Worm (Caenorhabditis elegans) whole organism, L4 larva: Measurements from ENCODE around the gene ain-1.

Experiments
- F49E8.2 ChIP-seq: sonication (generic microtip); optimal IDR thresholded peaks from 2 replicates; lab custom pipeline; 2016; ENCODE audit warnings: missing compliant biosample characterization, mild to moderate bottlenecking, missing genetic modification characterization, borderline replicate concordance
- Y105C5A.15 ChIP-seq: fragments of 200-800 bp; sonication (Bioruptor generic); IDR thresholded peaks from 2 replicates; pipeline ENCODE4 v1.3.6; 2022; ENCODE audit warnings: missing genetic modification characterization, missing compliant biosample characterization
- Y48G9A.11 ChIP-seq: fragments of 200-800 bp; sonication (Bioruptor generic); IDR thresholded peaks from 2 replicates; pipeline ENCODE4 v1.3.6; 2022; ENCODE audit warnings: missing genetic modification reagents, missing genetic modification characterization, missing compliant biosample characterization
- ZK337.2 ChIP-seq: fragments of 200-800 bp; sonication (Bioruptor generic); IDR thresholded peaks from 2 replicates; pipeline ENCODE4 v1.3.6; 2022; ENCODE audit warnings: missing genetic modification reagents, missing genetic modification characterization, missing compliant biosample characterization
- aha-1 ChIP-seq: fragments of 150-350 bp; peaks from one replicate; lab custom pipeline; 2014; ENCODE audit warnings: missing biosample characterization, missing genetic modification characterization
- daf-16 ChIP-seq, 3 experiments: sonication (generic microtip); optimal IDR thresholded peaks; 2 replicates each; lab custom pipeline; 2016 to 2017; ENCODE audit warnings: missing genetic modification characterization in 3 of 3, missing genetic modification reagents in 3 of 3, mild to moderate bottlenecking in 2 of 3, missing compliant biosample characterization in 2 of 3, missing biosample characterization in 1 of 3, moderate library complexity in 1 of 3
- daf-19 ChIP-seq: fragments of 200-800 bp; sonication (Bioruptor generic); conservative IDR thresholded peaks from 2 replicates; pipeline ENCODE4 v1.3.6; 2022; ENCODE audit warnings: missing genetic modification characterization, missing compliant biosample characterization
- dmd-6 ChIP-seq: fragments of 200-800 bp; sonication (Bioruptor generic); IDR thresholded peaks from 2 replicates; pipeline ENCODE4 v1.3.6; 2022; ENCODE audit warnings: missing genetic modification reagents, missing genetic modification characterization, missing compliant biosample characterization
- dmd-9 ChIP-seq: fragments of 200-800 bp; sonication (Bioruptor generic); IDR thresholded peaks from 2 replicates; pipeline ENCODE4 v1.3.6; 2022; ENCODE audit warnings: missing genetic modification reagents, missing genetic modification characterization, missing compliant biosample characterization
- dve-1 ChIP-seq: sonication (generic microtip); optimal IDR thresholded peaks from 2 replicates; lab custom pipeline; 2017; ENCODE audit warnings: antibody characterized with exemption, mild to moderate bottlenecking, missing genetic modification characterization, missing compliant biosample characterization; ENCODE audit not compliant: insufficient read depth
- fkh-10 ChIP-seq: fragments of 150-350 bp; optimal IDR thresholded peaks from 2 replicates; lab custom pipeline; 2014; ENCODE audit warnings: missing biosample characterization, missing genetic modification reagents, missing genetic modification characterization
- fos-1 ChIP-seq: fragments of 150-350 bp; optimal IDR thresholded peaks from 2 replicates; lab custom pipeline; 2014; ENCODE audit warnings: missing biosample characterization, missing genetic modification characterization
- hmg-1.1 ChIP-seq: fragments of 200-800 bp; sonication (Bioruptor generic); IDR thresholded peaks from 2 replicates; pipeline ENCODE4 v1.3.6; 2022; ENCODE audit warnings: missing genetic modification reagents, missing genetic modification characterization, missing compliant biosample characterization
- lin-13 ChIP-seq: fragments of 150-350 bp; optimal IDR thresholded peaks from 2 replicates; lab custom pipeline; 2014; ENCODE audit warnings: missing biosample characterization, missing genetic modification reagents, missing genetic modification characterization
- madf-9 ChIP-seq: fragments of 200-800 bp; sonication (Bioruptor generic); conservative IDR thresholded peaks from 2 replicates; pipeline ENCODE4 v1.3.6; 2022; ENCODE audit warnings: missing genetic modification reagents, missing genetic modification characterization, missing compliant biosample characterization
- mep-1 ChIP-seq: fragments of 150-350 bp; sonication (generic microtip); optimal IDR thresholded peaks from 3 replicates; lab custom pipeline; 2014; ENCODE audit warnings: missing biosample characterization, missing genetic modification characterization
- mxl-2 ChIP-seq: fragments of 200-800 bp; sonication (Bioruptor generic); conservative IDR thresholded peaks from 2 replicates; pipeline ENCODE4 v1.3.6; 2022; ENCODE audit warnings: missing genetic modification reagents, missing genetic modification characterization, missing compliant biosample characterization
- nhr-102 ChIP-seq: sonication (generic microtip); optimal IDR thresholded peaks from 2 replicates; lab custom pipeline; 2016; ENCODE audit warnings: mild to moderate bottlenecking, missing genetic modification characterization, moderate library complexity, missing compliant biosample characterization
- nhr-237 ChIP-seq: sonication (generic microtip); optimal IDR thresholded peaks from 2 replicates; lab custom pipeline; 2017; ENCODE audit warnings: missing biosample characterization, missing genetic modification characterization
- nhr-28 ChIP-seq: fragments of 150-350 bp; optimal IDR thresholded peaks from 2 replicates; lab custom pipeline; 2014; ENCODE audit warnings: missing biosample characterization, missing genetic modification characterization
- nhr-41 ChIP-seq: fragments of 200-800 bp; sonication (Bioruptor generic); IDR thresholded peaks from 2 replicates; pipeline ENCODE4 v1.3.6; 2022; ENCODE audit warnings: missing genetic modification reagents, missing genetic modification characterization, missing compliant biosample characterization
- php-3 ChIP-seq: fragments of 200-800 bp; sonication (Bioruptor generic); IDR thresholded peaks from 2 replicates; pipeline ENCODE4 v1.3.6; 2022; ENCODE audit warnings: missing genetic modification reagents, missing genetic modification characterization, missing compliant biosample characterization
- saeg-2 ChIP-seq: fragments of 200-800 bp; sonication (Bioruptor generic); IDR thresholded peaks from 2 replicates; pipeline ENCODE4 v1.3.6; 2022; ENCODE audit warnings: missing genetic modification reagents, missing genetic modification characterization, missing compliant biosample characterization
- set-16 ChIP-seq: fragments of 200-800 bp; sonication (Bioruptor generic); IDR thresholded peaks from 2 replicates; pipeline ENCODE4 v1.3.6; 2022; ENCODE audit warnings: missing genetic modification reagents, missing genetic modification characterization, missing compliant biosample characterization
- snpc-1.2 ChIP-seq: fragments of 200-800 bp; sonication (Bioruptor generic); IDR thresholded peaks from 2 replicates; pipeline ENCODE4 v1.3.6; 2022; ENCODE audit warnings: missing genetic modification reagents, missing genetic modification characterization, missing compliant biosample characterization
- snpc-4 ChIP-seq: fragments of 150-350 bp; optimal IDR thresholded peaks from 2 replicates; lab custom pipeline; 2014; ENCODE audit warnings: missing biosample characterization, missing genetic modification characterization
- unc-130 ChIP-seq: sonication (generic microtip); optimal IDR thresholded peaks from 2 replicates; lab custom pipeline; 2016; ENCODE audit warnings: missing genetic modification reagents, missing genetic modification characterization, missing compliant biosample characterization
- unc-62 ChIP-seq, 3 experiments: fragments of 150-350 bp in 1 of 3; sonication (generic microtip); optimal IDR thresholded peaks in 2 of 3; peaks in 1 of 3; 1 replicate in 1 of 3; 2 replicates in 2 of 3; lab custom pipeline; 2014 to 2017; ENCODE audit warnings: missing biosample characterization in 3 of 3, missing genetic modification characterization in 3 of 3, missing genetic modification reagents in 3 of 3, missing genotype in 1 of 3
- vab-7 ChIP-seq: fragments of 200-800 bp; sonication (Bioruptor generic); IDR thresholded peaks from 2 replicates; pipeline ENCODE4 v1.3.6; 2022; ENCODE audit warnings: missing genetic modification reagents, missing genetic modification characterization, missing compliant biosample characterization
- zfp-2 ChIP-seq: sonication (generic microtip); optimal IDR thresholded peaks from 2 replicates; lab custom pipeline; 2016; ENCODE audit warnings: mild to moderate bottlenecking, missing genetic modification characterization, missing compliant biosample characterization

The ain-1 gene

ce11 chrX:16613266-16613665 is at the start of gene ain-1:
TSS of gene ain-1 (plus strand) at chrX:16613451.
- TF ChIP-seq daf-19 (GFP tag; lab: Robert Waterston, UW) (no peak), nhr-41 (GFP tag; lab: Robert Waterston, UW) (no peak), Y48G9A.11 (GFP tag; lab: Robert Waterston, UW) (no peak), hmg-1.1 (GFP tag; lab: Robert Waterston, UW) (no peak), nhr-102 (tag; lab: Kevin White, UChicago) (no peak), nhr-28 (tag; lab: Kevin White, UChicago) (peak; percentile 17), dve-1 (tag; lab: Kevin White, UChicago) (peak; percentile 21), lin-13 (GFP tag; lab: Kevin White, UChicago) (no peak), daf-16 (GFP tag; optimal IDR thresholded peaks at IDR 0.05; lab: Kevin White, UChicago) (no peak), daf-16 (tag; optimal IDR thresholded peaks at IDR 0.05; lab: Kevin White, UChicago) (peak; percentile 27), Y105C5A.15 (GFP tag; lab: Robert Waterston, UW) (no peak), vab-7 (GFP tag; lab: Robert Waterston, UW) (no peak), saeg-2 (GFP tag; lab: Robert Waterston, UW) (no peak), dmd-9 (GFP tag; lab: Robert Waterston, UW) (0 out of 2 replicates have a peak, but pooled peaks have one; percentile 30), ZK337.2 (GFP tag; lab: Robert Waterston, UW) (no peak), nhr-237 (tag; lab: Kevin White, UChicago) (no peak), dmd-6 (GFP tag; lab: Robert Waterston, UW) (peak; percentile 24; the same call in 1 of the 2 replicates), php-3 (GFP tag; lab: Robert Waterston, UW) (peak; percentile 51; the same call in 1 of the 2 replicates)

DNA sequence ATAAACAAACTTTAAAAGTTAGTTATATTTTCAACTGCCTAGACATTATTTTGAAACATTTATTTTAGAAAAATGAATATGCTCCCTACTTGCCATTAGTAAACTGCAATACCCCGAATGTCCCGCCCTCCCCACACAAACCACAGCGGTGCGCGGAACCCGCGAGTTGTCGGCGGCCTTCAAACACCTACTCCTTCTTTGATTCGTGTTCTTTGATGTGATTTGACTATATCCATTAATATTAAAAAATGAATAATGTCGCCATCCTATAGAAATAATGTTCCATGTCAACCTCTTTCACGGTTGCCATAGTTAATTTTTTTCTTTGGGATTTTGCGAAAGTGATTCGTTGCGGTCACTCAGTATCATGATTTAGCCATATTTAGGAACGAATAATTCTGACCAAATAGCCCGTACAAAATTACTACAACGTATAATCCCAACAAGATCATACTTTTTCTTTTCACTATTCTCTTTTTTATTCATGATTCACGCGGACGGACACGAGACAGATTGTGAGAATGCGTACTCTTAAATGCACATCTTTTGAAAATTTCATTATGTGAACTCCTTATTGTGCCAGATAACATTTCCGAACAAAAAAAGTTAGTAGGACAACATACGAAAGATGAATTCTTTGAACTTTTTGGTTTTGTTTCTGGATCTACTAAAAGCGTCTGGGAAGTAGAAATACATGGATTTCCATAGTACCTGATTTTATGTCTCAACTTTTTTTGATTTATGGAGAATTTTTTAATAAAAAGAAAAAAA is 48.6 kb upstream of the ain-1 start:
- TF ChIP-seq fos-1 (no peak), mep-1 (tag; lab: Kevin White, UChicago) (no peak), dmd-9 (GFP tag; lab: Robert Waterston, UW) (no peak), snpc-4 (tag; lab: Kevin White, UChicago) (peak; percentile 68), fkh-10 (peak; percentile 28), set-16 (GFP tag; lab: Robert Waterston, UW) (no peak), nhr-102 (tag; lab: Kevin White, UChicago) (no peak), snpc-1.2 (GFP tag; lab: Robert Waterston, UW) (0 out of 2 replicates have a peak, but pooled peaks have one; percentile 22), zfp-2 (no peak), F49E8.2 (no peak), madf-9 (GFP tag; lab: Robert Waterston, UW) (no peak), unc-130 (no peak)

DNA sequence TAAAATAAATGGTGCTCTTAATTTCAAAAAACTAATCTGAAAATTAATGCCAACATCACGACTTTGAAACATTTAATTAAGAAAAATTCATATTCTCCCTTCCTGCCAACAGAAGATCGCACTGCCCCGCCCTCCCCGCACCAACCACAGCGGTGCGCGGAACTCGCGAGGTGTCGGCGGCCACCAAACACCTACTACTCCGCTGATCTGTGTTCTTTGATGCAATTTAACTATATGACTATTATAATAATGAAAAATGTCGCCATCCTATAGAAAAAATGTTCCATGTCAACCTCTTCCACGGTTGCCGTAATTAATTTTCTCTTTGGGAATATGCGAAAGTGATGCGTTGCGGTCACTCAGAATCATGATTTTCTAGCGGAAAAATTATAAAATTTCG is 47.5 kb upstream of the ain-1 start:
- no peak for TF ChIP-seq nhr-28 (tag; lab: Kevin White, UChicago)
- peak; percentile 40; the same call in 1 of the 2 replicates for TF ChIP-seq snpc-1.2 (GFP tag; lab: Robert Waterston, UW)
- peak; percentile 43 for TF ChIP-seq snpc-4 (tag; lab: Kevin White, UChicago)

- TF ChIP-seq snpc-4 (tag; lab: Kevin White, UChicago) (peak; percentile 73), mxl-2 (GFP tag; lab: Robert Waterston, UW) (no peak)
Measured at ce11 chrX:16566358-16566757, 46.9 kb upstream of the ain-1 start.

DNA sequence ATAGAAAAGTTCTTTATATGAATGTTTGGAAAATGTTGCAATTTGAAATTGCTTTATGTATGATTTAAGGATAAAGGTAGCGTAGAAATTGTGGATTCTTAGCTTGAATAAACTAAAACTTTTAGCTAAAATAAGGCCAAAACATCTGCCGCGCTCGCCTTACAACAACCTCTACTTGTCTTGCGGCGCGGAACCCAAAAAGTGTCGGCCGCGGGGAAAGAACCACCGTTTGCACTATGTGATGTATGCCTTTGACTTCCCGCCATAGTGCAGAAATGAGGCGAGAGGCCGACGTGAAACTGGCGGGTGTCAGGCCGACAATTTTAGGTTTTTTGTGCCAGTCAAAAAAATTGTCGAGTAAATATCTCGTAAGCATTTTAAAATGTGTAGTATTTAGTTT is 41.4 kb upstream of the ain-1 start:
- peak in 1 of 2 experiments; percentile 15 for TF ChIP-seq unc-62 (GFP tag; optimal IDR thresholded peaks at IDR 0.05 in 1 of 2; lab: Kevin White, UChicago)
- no peak for TF ChIP-seq unc-62 (tag; optimal IDR thresholded peaks at IDR 0.05; lab: Kevin White, UChicago)
- peak; percentile 61 for TF ChIP-seq aha-1 (tag; lab: Kevin White, UChicago)
- TF ChIP-seq fos-1: no peak
